Worm (Caenorhabditis elegans): Measurements from ENCODE around the gene rap-1.
A peak's percentile ranks its signal among the peaks of the same experiment; 100 is the strongest.

Gene rap-1

ce11 chrIV:8954126-8954525, 35.4 kb upstream of the rap-1 start:
- TF ChIP-seq lin-13 (GFP tag; optimal IDR thresholded peaks at IDR 0.05) (no peak), snpc-4 (tag; optimal IDR thresholded peaks at IDR 0.05) (no peak), skn-1 (tag; optimal IDR thresholded peaks at IDR 0.05) (peak; percentile 34), lin-14 (GFP tag; optimal IDR thresholded peaks at IDR 0.05) (peak; percentile 56), snu-23 (GFP tag; optimal IDR thresholded peaks at IDR 0.05) (peak; percentile 24), ama-1 (optimal IDR thresholded peaks at IDR 0.05) (no peak), unc-98 (GFP tag; IDR thresholded peaks at IDR 0.05) (no peak), lin-15B (tag; optimal IDR thresholded peaks at IDR 0.05) (no peak), nhr-84 (tag; optimal IDR thresholded peaks at IDR 0.05) (no peak), tlp-1 (tag; optimal IDR thresholded peaks at IDR 0.05) (no peak), efl-1 (optimal IDR thresholded peaks at IDR 0.05) (no peak), efl-1 (GFP tag; optimal IDR thresholded peaks at IDR 0.05 in 1 of 2) (peak in 1 of 2 experiments; percentile 74), grh-1 (GFP tag; IDR thresholded peaks at IDR 0.05) (no peak; the same call in 1 of the 2 replicates)

- TF ChIP-seq efl-1 (optimal IDR thresholded peaks at IDR 0.05): no peak
- TF ChIP-seq efl-1 (GFP tag; optimal IDR thresholded peaks at IDR 0.05 in 1 of 2): peak in 1 of 2 experiments; percentile 90
- TF ChIP-seq elt-2 (tag; optimal IDR thresholded peaks at IDR 0.05): peak; percentile 16
- TF ChIP-seq C04F5.9 (tag; optimal IDR thresholded peaks at IDR 0.05): no peak
- no peak for TF ChIP-seq blmp-1 (tag; optimal IDR thresholded peaks at IDR 0.05)
Observed at ce11 chrIV:8951953-8952567, 33.4 kb upstream of the rap-1 start.

- TF ChIP-seq Y116A8C.19 (tag; optimal IDR thresholded peaks at IDR 0.05; ENCODE audit: borderline replicate concordance) (no peak), nhr-77 (tag; optimal IDR thresholded peaks at IDR 0.05) (no peak), ztf-4 (tag; optimal IDR thresholded peaks at IDR 0.05) (no peak), nhr-76 (tag; optimal IDR thresholded peaks at IDR 0.05) (no peak), ztf-11 (tag; optimal IDR thresholded peaks at IDR 0.05) (peak in 1 of 2 experiments; percentile 24), ets-5 (GFP tag; IDR thresholded peaks at IDR 0.05) (no peak), C04F5.9 (tag; optimal IDR thresholded peaks at IDR 0.05) (peak; percentile 32), pax-3 (tag; optimal IDR thresholded peaks at IDR 0.05) (peak; percentile 65), lin-14 (GFP tag; optimal IDR thresholded peaks at IDR 0.05) (peak; percentile 95), zip-4 (GFP tag; optimal IDR thresholded peaks at IDR 0.05) (no peak), nhr-12 (tag; optimal IDR thresholded peaks at IDR 0.05) (no peak), unc-98 (GFP tag; IDR thresholded peaks at IDR 0.05) (no peak), snu-23 (GFP tag; optimal IDR thresholded peaks at IDR 0.05) (peak; percentile 93), lin-39 (tag; optimal IDR thresholded peaks at IDR 0.05) (no peak), egl-13 (tag; optimal IDR thresholded peaks at IDR 0.05) (no peak), unc-86 (tag; optimal IDR thresholded peaks at IDR 0.05) (no peak), nhr-237 (tag; optimal IDR thresholded peaks at IDR 0.05) (no peak), unc-130 (tag; optimal IDR thresholded peaks at IDR 0.05) (peak; percentile 48), nhr-90 (tag; optimal IDR thresholded peaks at IDR 0.05; ENCODE audit: poor library complexity) (peak; percentile 92), sptf-1 (tag; optimal IDR thresholded peaks at IDR 0.05) (no peak), unc-62 (GFP tag; optimal IDR thresholded peaks at IDR 0.05) (no peak), tbx-2 (tag; optimal IDR thresholded peaks at IDR 0.05) (peak; percentile 79), nhr-20 (tag; optimal IDR thresholded peaks at IDR 0.05) (peak; percentile 95), swsn-7 (tag; optimal IDR thresholded peaks at IDR 0.05) (peak; percentile 70), C34B4.2 (tag; optimal IDR thresholded peaks at IDR 0.05) (no peak), isw-1 (GFP tag; IDR thresholded peaks at IDR 0.05) (peak; percentile 21; the same call in 1 of the 2 replicates), fkh-10 (GFP tag; optimal IDR thresholded peaks at IDR 0.05) (no peak), zag-1 (tag; optimal IDR thresholded peaks at IDR 0.05) (no peak), lsy-2 (tag; optimal IDR thresholded peaks at IDR 0.05) (peak; percentile 81 to 82), ama-1 (optimal IDR thresholded peaks at IDR 0.05) (peak; percentile 60), mab-9 (GFP tag; IDR thresholded peaks at IDR 0.05) (peak; percentile 55), ces-1 (GFP tag; optimal IDR thresholded peaks at IDR 0.05) (no peak), lin-13 (GFP tag; optimal IDR thresholded peaks at IDR 0.05) (peak; percentile 22), mep-1 (tag; optimal IDR thresholded peaks at IDR 0.05) (peak; percentile 90), nhr-47 (tag; optimal IDR thresholded peaks at IDR 0.05) (peak; percentile 88), fkh-8 (tag; optimal IDR thresholded peaks at IDR 0.05) (peak; percentile 43), efl-3 (GFP tag; optimal IDR thresholded peaks at IDR 0.05) (no peak)
Observed at ce11 chrIV:8949078-8950039, 30.7 kb upstream of the rap-1 start.

All from whole organism, L1 larva.